Worm (Caenorhabditis elegans): ENCODE results near the gene srx-108.

- no peak for TF ChIP-seq tab-1 (GFP tag; IDR thresholded peaks at IDR 0.05)
- no peak for TF ChIP-seq flt-1 (GFP tag; IDR thresholded peaks at IDR 0.05)
- TF ChIP-seq ztf-23 (GFP tag; IDR thresholded peaks at IDR 0.05): no peak
- no peak for TF ChIP-seq ref-1 (GFP tag; conservative IDR thresholded peaks at IDR 0.05)
These were observed 34.5 kb upstream of the srx-108 start, which contains the start of gene srx-98 for ce11 chrII:3670956-3671355.

Measured in whole organism, midembryonic.